Fruit fly (Drosophila melanogaster) whole organism, embryonic: ENCODE measurements around the gene asun.

Experiments used
- CG1024 ChIP-seq: fragments of 200-800 bp; sonication (Bioruptor generic); IDR thresholded peaks from 2 replicates; pipeline ENCODE4 v1.3.6; 2022; ENCODE audit warnings: missing biosample characterization, missing genetic modification characterization
- CG11093 ChIP-seq: fragments of 200-800 bp; sonication (Bioruptor generic); IDR thresholded peaks from 3 replicates; pipeline ENCODE4 v1.3.6; 2022; ENCODE audit warnings: missing biosample characterization, missing genetic modification characterization
- CG11398 ChIP-seq: fragments of 200-800 bp; sonication (Bioruptor generic); optimal IDR thresholded peaks from 2 replicates; lab custom pipeline; 2016; ENCODE audit warnings: missing biosample characterization, missing genetic modification characterization
- CG11723 ChIP-seq: fragments of 200-800 bp; sonication (Bioruptor generic); optimal IDR thresholded peaks from 2 replicates; lab custom pipeline; 2017; ENCODE audit warnings: missing biosample characterization, mild to moderate bottlenecking, missing genetic modification characterization
- CG1233 ChIP-seq: fragments of 200-800 bp; sonication (Bioruptor generic); optimal IDR thresholded peaks from 4 replicates; lab custom pipeline; 2018; ENCODE audit warnings: missing biosample characterization, mild to moderate bottlenecking, missing genetic modification characterization
- CG12391 ChIP-seq: fragments of 200-800 bp; sonication (Bioruptor generic); optimal IDR thresholded peaks from 3 replicates; lab custom pipeline; 2018; ENCODE audit warnings: missing biosample characterization, mild to moderate bottlenecking, missing genetic modification characterization, moderate library complexity
- CG12659 ChIP-seq: fragments of 200-800 bp; sonication (Bioruptor generic); optimal IDR thresholded peaks from 3 replicates; lab custom pipeline; 2017; ENCODE audit warnings: mild to moderate bottlenecking, missing biosample characterization, missing genetic modification reagents, missing genetic modification characterization
- CG12769 ChIP-seq: fragments of 200-800 bp; sonication (Bioruptor generic); optimal IDR thresholded peaks from 2 replicates; lab custom pipeline; 2019; ENCODE audit warnings: missing biosample characterization, mild to moderate bottlenecking, missing genetic modification characterization, moderate library complexity
- CG13296 ChIP-seq: fragments of 200-800 bp; sonication (Bioruptor generic); optimal IDR thresholded peaks from 3 replicates; lab custom pipeline; 2018; ENCODE audit warnings: missing biosample characterization, mild to moderate bottlenecking, missing genetic modification characterization
- CG13424 ChIP-seq: fragments of 200-800 bp; sonication (Bioruptor generic); optimal IDR thresholded peaks from 2 replicates; lab custom pipeline; 2019; ENCODE audit warnings: missing biosample characterization, mild to moderate bottlenecking, missing genetic modification characterization, moderate library complexity
- CG14710 ChIP-seq: fragments of 200-800 bp; sonication (Bioruptor generic); optimal IDR thresholded peaks from 3 replicates; lab custom pipeline; 2019; ENCODE audit warnings: missing biosample characterization, mild to moderate bottlenecking, missing genetic modification characterization, moderate library complexity
- CG1603 ChIP-seq: fragments of 200-800 bp; sonication (Bioruptor generic); optimal IDR thresholded peaks from 2 replicates; lab custom pipeline; 2019; ENCODE audit warnings: missing biosample characterization, mild to moderate bottlenecking, missing genetic modification characterization, moderate library complexity
- CG17385 ChIP-seq: fragments of 200-800 bp; sonication (Bioruptor generic); optimal IDR thresholded peaks from 3 replicates; lab custom pipeline; 2018; ENCODE audit warnings: missing biosample characterization, mild to moderate bottlenecking, missing genetic modification characterization
- CG18476 ChIP-seq: fragments of 200-800 bp; sonication (Bioruptor generic); optimal IDR thresholded peaks from 2 replicates; lab custom pipeline; 2016; ENCODE audit warnings: missing biosample characterization, mild to moderate bottlenecking, missing genetic modification characterization
- CG2202 ChIP-seq: fragments of 200-800 bp; sonication (Bioruptor generic); optimal IDR thresholded peaks from 2 replicates; lab custom pipeline; 2018; ENCODE audit warnings: missing biosample characterization, mild to moderate bottlenecking, missing genetic modification characterization
- CG2712 ChIP-seq: fragments of 200-800 bp; optimal IDR thresholded peaks from 3 replicates; lab custom pipeline; 2019; ENCODE audit warnings: missing biosample characterization, mild to moderate bottlenecking, missing genetic modification characterization, moderate library complexity
- CG33213 ChIP-seq: fragments of 200-800 bp; sonication (Bioruptor generic); optimal IDR thresholded peaks from 3 replicates; lab custom pipeline; 2016; ENCODE audit warnings: missing biosample characterization, missing genetic modification characterization
- CG4730 ChIP-seq: fragments of 200-800 bp; sonication (Bioruptor generic); IDR thresholded peaks from 2 replicates; pipeline ENCODE4 v1.3.6; 2022; ENCODE audit warnings: missing biosample characterization, missing genetic modification characterization
- CG5180 ChIP-seq: fragments of 200-800 bp; sonication (Bioruptor generic); optimal IDR thresholded peaks from 3 replicates; lab custom pipeline; 2017; ENCODE audit warnings: missing biosample characterization, missing genetic modification characterization, mild to moderate bottlenecking, moderate library complexity, missing genetic modification reagents
- CG5245 ChIP-seq: fragments of 200-800 bp; sonication (Bioruptor generic); optimal IDR thresholded peaks from 3 replicates; lab custom pipeline; 2016; ENCODE audit warnings: missing biosample characterization, missing genetic modification characterization
- D19B ChIP-seq: fragments of 200-800 bp; sonication (Bioruptor generic); optimal IDR thresholded peaks from 2 replicates; lab custom pipeline; 2017; ENCODE audit warnings: missing biosample characterization, mild to moderate bottlenecking, missing genetic modification characterization
- Dek ChIP-seq: fragments of 200-800 bp; sonication (Bioruptor generic); optimal IDR thresholded peaks from 3 replicates; lab custom pipeline; 2019; ENCODE audit warnings: missing biosample characterization, mild to moderate bottlenecking, missing genetic modification characterization, moderate library complexity
- HLHmδ ChIP-seq: fragments of 200-800 bp; sonication (Bioruptor generic); optimal IDR thresholded peaks from 2 replicates; lab custom pipeline; 2018; ENCODE audit warnings: missing biosample characterization, mild to moderate bottlenecking, missing genetic modification characterization, moderate library complexity
- Max ChIP-seq: fragments of 200-800 bp; sonication (Bioruptor generic); optimal IDR thresholded peaks from 2 replicates; lab custom pipeline; 2016; ENCODE audit warnings: missing biosample characterization, mild to moderate bottlenecking, missing genetic modification characterization
- Myb ChIP-seq: fragments of 200-800 bp; sonication (Bioruptor generic); optimal IDR thresholded peaks from 2 replicates; lab custom pipeline; 2016; ENCODE audit warnings: missing biosample characterization, missing genetic modification characterization
- Nf-YB ChIP-seq: fragments of 200-800 bp; sonication (Bioruptor generic); optimal IDR thresholded peaks from 3 replicates; lab custom pipeline; 2019; ENCODE audit warnings: missing biosample characterization, mild to moderate bottlenecking, missing genetic modification characterization, moderate library complexity
- Ravus ChIP-seq: fragments of 200-800 bp; sonication (Bioruptor generic); IDR thresholded peaks from 2 replicates; pipeline ENCODE4 v1.3.6; 2022; ENCODE audit warnings: missing biosample characterization, missing genetic modification characterization
- Scr ChIP-seq: fragments of 200-800 bp; sonication (Bioruptor generic); IDR thresholded peaks from 2 replicates; pipeline ENCODE4 v1.3.6; 2022; ENCODE audit warnings: missing biosample characterization, missing genetic modification characterization; ENCODE audit not compliant: partially characterized antibody
- Ssrp ChIP-seq: fragments of 200-800 bp; sonication (Bioruptor generic); optimal IDR thresholded peaks from 2 replicates; lab custom pipeline; 2018; ENCODE audit warnings: missing biosample characterization, mild to moderate bottlenecking, missing genetic modification characterization, moderate library complexity
- Tbp ChIP-seq: fragments of >200 bp; optimal IDR thresholded peaks from 2 replicates; lab custom pipeline; 2018; ENCODE audit warnings: missing biosample characterization, missing genetic modification characterization
- Usf ChIP-seq: fragments of 200-800 bp; sonication (Bioruptor generic); optimal IDR thresholded peaks from 2 replicates; lab custom pipeline; 2017; ENCODE audit warnings: missing genotype, missing biosample characterization, missing genetic modification characterization
- ato ChIP-seq: fragments of 200-800 bp; sonication (Bioruptor generic); IDR thresholded peaks from 2 replicates; pipeline ENCODE4 v1.3.6; 2022; ENCODE audit warnings: missing biosample characterization, missing genetic modification characterization; ENCODE audit not compliant: partially characterized antibody
- bab2 ChIP-seq: fragments of 200-800 bp; sonication (Bioruptor generic); optimal IDR thresholded peaks from 2 replicates; lab custom pipeline; 2016; ENCODE audit warnings: missing biosample characterization, missing genetic modification characterization
- cas ChIP-seq: fragments of 200-800 bp; sonication (Bioruptor generic); IDR thresholded peaks from 2 replicates; pipeline ENCODE4 v1.3.6; 2022; ENCODE audit warnings: missing biosample characterization, missing genetic modification characterization
- esg ChIP-seq: fragments of 200-800 bp; sonication (Bioruptor generic); conservative IDR thresholded peaks from 2 replicates; pipeline ENCODE4 v1.3.6; 2022; ENCODE audit warnings: missing biosample characterization, missing genetic modification characterization
- ftz-f1 ChIP-seq: fragments of 200-800 bp; sonication (Bioruptor generic); optimal IDR thresholded peaks from 2 replicates; lab custom pipeline; 2016; ENCODE audit warnings: missing biosample characterization, missing genetic modification characterization
- odd ChIP-seq: fragments of 200-800 bp; sonication (Bioruptor generic); optimal IDR thresholded peaks from 2 replicates; lab custom pipeline; 2017; ENCODE audit warnings: missing biosample characterization, mild to moderate bottlenecking, missing genetic modification characterization
- onecut ChIP-seq: fragments of 200-800 bp; sonication (Bioruptor generic); IDR thresholded peaks from 2 replicates; pipeline ENCODE4 v1.3.6; 2022; ENCODE audit warnings: missing biosample characterization, missing genetic modification characterization
- pfk ChIP-seq: fragments of 200-800 bp; sonication (Bioruptor generic); optimal IDR thresholded peaks from 2 replicates; lab custom pipeline; 2018; ENCODE audit warnings: missing biosample characterization, mild to moderate bottlenecking, missing genetic modification characterization, moderate library complexity
- pnt ChIP-seq: fragments of 200-800 bp; sonication (Bioruptor generic); optimal IDR thresholded peaks from 3 replicates; lab custom pipeline; 2016; ENCODE audit warnings: missing biosample characterization, missing genetic modification characterization
- psq ChIP-seq: fragments of 200-800 bp; sonication (Bioruptor generic); optimal IDR thresholded peaks from 2 replicates; lab custom pipeline; 2017; ENCODE audit warnings: missing biosample characterization, missing genetic modification characterization
- schlank ChIP-seq: fragments of 200-800 bp; sonication (Bioruptor generic); optimal IDR thresholded peaks from 2 replicates; lab custom pipeline; 2018; ENCODE audit warnings: missing biosample characterization, mild to moderate bottlenecking, missing genetic modification characterization
- sens ChIP-seq: fragments of 200-800 bp; sonication (Bioruptor generic); peaks from one replicate; lab custom pipeline; 2016; ENCODE audit warnings: missing biosample characterization, missing genetic modification characterization
- tap ChIP-seq: fragments of 200-800 bp; optimal IDR thresholded peaks from 3 replicates; lab custom pipeline; 2019; ENCODE audit warnings: missing biosample characterization, mild to moderate bottlenecking, missing genetic modification characterization, moderate library complexity
- unpg ChIP-seq: fragments of 200-800 bp; sonication (Bioruptor generic); optimal IDR thresholded peaks from 3 replicates; lab custom pipeline; 2018; ENCODE audit warnings: missing biosample characterization, mild to moderate bottlenecking, missing genetic modification characterization, moderate library complexity
- wdn ChIP-seq: fragments of 200-800 bp; sonication (Bioruptor generic); IDR thresholded peaks from 2 replicates; pipeline ENCODE4 v1.3.6; 2022; ENCODE audit warnings: missing biosample characterization, missing genetic modification characterization

asun gene

dm6 chr3R:16235215-16235937, 28.7 kb upstream of the asun start (continued):
- TF ChIP-seq CG1603 (tag; lab: Kevin White, UChicago) (peak; percentile 16), CG5245 (no peak), Scr (no peak), ftz-f1 (peak; percentile 91), CG5180 (GFP tag; lab: Kevin White, UChicago) (peak; percentile 97), cas (no peak)
- TF ChIP-seq, all 482 proteins: peak for 70

dm6 chr3R:16235941-16236712, 27.9 kb upstream of the asun start:
- TF ChIP-seq ftz-f1 (peak; percentile 98), CG33213 (GFP tag; lab: Kevin White, UChicago) (no peak), pfk (GFP tag; lab: Kevin White, UChicago) (peak; percentile 81), Ravus (GFP tag; lab: Robert Waterston, UW) (no peak), Tbp (GFP tag; lab: Kevin White, UChicago) (no peak), Nf-YB (GFP tag; lab: Kevin White, UChicago) (peak; percentile 81), CG4730 (no peak), sens (peak; percentile 84), HLHmδ (peak; percentile 88), CG2712 (tag; lab: Kevin White, UChicago) (peak; percentile 94), CG17385 (GFP tag; lab: Kevin White, UChicago) (peak; percentile 73), pnt (GFP tag; lab: Kevin White, UChicago) (peak; percentile 8), tap (tag; lab: Kevin White, UChicago) (peak; percentile 60), Dek (tag; lab: Kevin White, UChicago) (peak; percentile 85), CG1024 (GFP tag; lab: Robert Waterston, UW) (no peak), Max (GFP tag; lab: Kevin White, UChicago) (no peak), odd (GFP tag; lab: Kevin White, UChicago) (peak; percentile 96), CG11398 (GFP tag; lab: Kevin White, UChicago) (peak; percentile 30), unpg (GFP tag; lab: Kevin White, UChicago) (peak; percentile 84), CG13424 (tag; lab: Kevin White, UChicago) (peak; percentile 96), CG11093 (GFP tag; lab: Robert Waterston, UW) (peak; percentile 86), CG12391 (peak; percentile 96), CG1233 (GFP tag; lab: Kevin White, UChicago) (peak; percentile 92), psq (no peak), schlank (peak; percentile 10), CG18476 (GFP tag; lab: Kevin White, UChicago) (peak; percentile 79), wdn (no peak), CG11723 (GFP tag; lab: Kevin White, UChicago) (peak; percentile 89), esg (GFP tag; lab: Robert Waterston, UW) (no peak), CG13296 (peak; percentile 94), ato (no peak), Ssrp (tag; lab: Kevin White, UChicago) (peak; percentile 95), Usf (GFP tag; lab: Kevin White, UChicago) (peak; percentile 97), CG14710 (tag; lab: Kevin White, UChicago) (peak; percentile 95), CG2202 (tag; lab: Kevin White, UChicago) (peak; percentile 76), CG12769 (tag; lab: Kevin White, UChicago) (peak; percentile 99), Myb (GFP tag; lab: Kevin White, UChicago) (peak; percentile 65), CG12659 (GFP tag; lab: Kevin White, UChicago) (peak; percentile 98), onecut (GFP tag; lab: Robert Waterston, UW) (peak; percentile 65), D19B (GFP tag; lab: Kevin White, UChicago) (peak; percentile 87), bab2 (GFP tag; lab: Kevin White, UChicago) (peak; percentile 47)
